Fruit fly (Drosophila melanogaster): ENCODE data around the gene CG32221.

Gene CG32221

DNA sequence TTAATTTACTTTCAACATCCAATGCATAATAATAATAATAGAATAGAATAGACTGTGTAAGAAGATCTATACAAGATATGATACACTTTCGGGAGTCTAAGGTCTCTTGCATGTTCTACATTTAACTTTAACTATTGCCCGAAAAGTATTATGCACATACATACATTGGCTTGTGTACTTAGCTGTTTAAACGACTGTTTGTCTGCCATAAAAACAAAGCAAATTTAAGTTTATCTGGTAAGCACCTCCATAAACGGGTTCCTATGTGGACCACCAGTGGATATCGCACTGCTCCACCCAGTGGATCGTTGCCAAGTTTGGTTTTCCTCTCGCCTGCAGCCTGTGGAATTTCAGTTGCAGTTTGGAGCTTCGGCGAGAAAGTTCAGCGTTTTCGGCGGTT lies 12.5 kb downstream of the CG32221 start (continued):
- no peak for TF ChIP-seq Fer2 (tag; optimal IDR thresholded peaks at IDR 0.05)
- TF ChIP-seq HHEX (GFP tag; optimal IDR thresholded peaks at IDR 0.05): peak; percentile 41
- no peak for TF ChIP-seq CG12659 (GFP tag; optimal IDR thresholded peaks at IDR 0.05)
- TF ChIP-seq Trl (optimal IDR thresholded peaks at IDR 0.05): no peak
- TF ChIP-seq Trl (GFP tag; optimal IDR thresholded peaks at IDR 0.05): peak; percentile 19
- TF ChIP-seq CG34376 (GFP tag; optimal IDR thresholded peaks at IDR 0.05): no peak
- TF ChIP-seq CrebB (tag; optimal IDR thresholded peaks at IDR 0.05): peak; percentile 47
- no peak for TF ChIP-seq CG7372 (GFP tag; IDR thresholded peaks at IDR 0.05)
- TF ChIP-seq Antp (GFP tag; optimal IDR thresholded peaks at IDR 0.05): peak; percentile 10
- peak; percentile 70 for TF ChIP-seq lab (GFP tag; optimal IDR thresholded peaks at IDR 0.05)
- peak; percentile 85 for TF ChIP-seq ATbp (GFP tag; optimal IDR thresholded peaks at IDR 0.05)
- peak; percentile 29 for TF ChIP-seq CG12299 (tag; optimal IDR thresholded peaks at IDR 0.05)
- TF ChIP-seq Oaz (GFP tag; IDR thresholded peaks at IDR 0.05): no peak
- peak; percentile 14 for TF ChIP-seq CG17385 (GFP tag; optimal IDR thresholded peaks at IDR 0.05)
- TF ChIP-seq CG12155 (GFP tag; optimal IDR thresholded peaks at IDR 0.05): no peak
- TF ChIP-seq GATAe (GFP tag; conservative IDR thresholded peaks at IDR 0.05): no peak

DNA sequence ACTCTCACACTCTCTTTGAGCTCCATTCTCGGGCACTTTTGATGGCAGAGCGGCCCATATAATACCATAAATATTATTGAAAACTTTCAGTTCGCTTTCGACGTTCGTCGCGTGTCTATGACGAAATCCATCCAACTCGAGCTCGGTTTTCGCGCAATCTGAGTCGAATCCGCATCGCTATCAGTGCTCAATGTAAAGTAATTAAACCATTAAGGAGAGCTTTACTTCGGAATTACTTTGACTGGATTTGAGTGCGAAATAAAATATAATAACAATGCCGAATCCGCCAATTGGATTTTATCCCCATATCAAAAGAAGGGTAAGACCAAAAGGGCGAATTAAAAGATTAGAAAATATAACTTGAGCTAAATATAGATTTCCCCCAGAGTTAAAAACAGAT lies 13.6 kb downstream of the CG32221 start:
- TF ChIP-seq grau (tag; optimal IDR thresholded peaks at IDR 0.05) (no peak), sens (GFP tag) (peak; percentile 31), yki (optimal IDR thresholded peaks at IDR 0.05) (no peak)

DNA sequence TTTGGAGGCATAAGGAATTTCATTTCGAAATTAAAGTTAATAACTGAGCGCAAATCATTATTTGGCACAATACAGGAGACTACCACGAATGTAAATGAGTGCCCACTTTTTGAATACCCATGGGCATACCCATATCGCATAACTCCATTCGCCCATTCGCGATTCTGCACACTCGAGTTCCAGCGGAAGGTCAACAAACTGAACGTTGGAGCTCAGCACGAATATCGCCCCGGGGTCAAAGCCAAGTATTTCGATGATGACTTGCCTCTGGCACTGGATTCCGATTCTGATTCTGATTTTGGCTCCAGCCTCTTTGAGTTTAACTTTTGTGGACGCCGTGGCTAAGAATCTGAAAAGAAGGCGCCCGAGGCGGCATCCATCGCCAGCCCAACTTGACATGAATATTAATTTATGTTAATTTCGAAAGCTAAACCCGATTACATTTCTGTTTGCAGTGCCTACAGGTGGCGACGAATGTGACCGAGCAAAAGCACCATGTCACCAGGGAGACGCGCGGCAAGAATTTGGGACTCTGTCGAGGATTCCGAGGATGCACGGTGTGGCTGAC lies 23.5 kb downstream of the CG32221 start:
- TF ChIP-seq Med (GFP tag): peak; percentile 69
- TF ChIP-seq Vsx1 (GFP tag; optimal IDR thresholded peaks at IDR 0.05): no peak
- TF ChIP-seq sens (GFP tag): peak; percentile 52
- TF ChIP-seq vvl (GFP tag; IDR thresholded peaks at IDR 0.05): peak; percentile 60; the same call in 1 of the 2 replicates
- TF ChIP-seq CG13894 (tag; optimal IDR thresholded peaks at IDR 0.05): peak; percentile 18

DNA sequence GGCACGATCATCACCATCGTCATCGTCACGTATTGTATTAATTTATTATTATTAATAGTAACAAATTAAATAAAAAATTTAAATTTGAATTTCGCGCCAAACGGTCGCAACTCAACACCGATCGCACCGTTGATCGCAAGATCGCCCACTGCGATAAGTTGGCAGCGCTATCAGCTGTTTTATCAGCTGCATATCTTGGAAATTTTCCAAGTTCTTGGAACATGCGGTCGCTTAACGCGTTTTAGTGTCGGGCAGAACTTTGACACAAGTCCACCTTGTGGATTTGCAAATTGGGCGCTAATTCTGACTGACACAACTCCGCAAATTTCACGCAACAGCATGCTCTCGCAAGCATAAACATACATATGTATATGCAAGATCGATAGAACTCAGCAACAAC lies 26.7 kb downstream of the CG32221 start:
- TF ChIP-seq Bgb (GFP tag; IDR thresholded peaks at IDR 0.05; ENCODE audit: partially characterized antibody): peak; percentile 47; the same call in 1 of the 2 replicates
- TF ChIP-seq D (optimal IDR thresholded peaks at IDR 0.05): no peak
- no peak for TF ChIP-seq D (GFP tag; optimal IDR thresholded peaks at IDR 0.05)
- no peak for TF ChIP-seq kah (GFP tag; optimal IDR thresholded peaks at IDR 0.05)
- TF ChIP-seq B-H2 (GFP tag; optimal IDR thresholded peaks at IDR 0.05): peak; percentile 68
- peak; percentile 38 for TF ChIP-seq Fer1 (GFP tag; optimal IDR thresholded peaks at IDR 0.05)
- TF ChIP-seq twi (tag; optimal IDR thresholded peaks at IDR 0.05): peak; percentile 39
- TF ChIP-seq CG12659 (GFP tag; optimal IDR thresholded peaks at IDR 0.05): peak; percentile 30
- peak; percentile 35 for TF ChIP-seq pfk (GFP tag; optimal IDR thresholded peaks at IDR 0.05)
- TF ChIP-seq E2f2 (GFP tag; IDR thresholded peaks at IDR 0.05): peak; percentile 98
- peak; percentile 53 for TF ChIP-seq Xrp1 (GFP tag; IDR thresholded peaks at IDR 0.05)
- TF ChIP-seq trh (GFP tag; optimal IDR thresholded peaks at IDR 0.05): no peak
- no peak for TF ChIP-seq CG7556 (GFP tag; optimal IDR thresholded peaks at IDR 0.05)
- TF ChIP-seq CTCF (GFP tag; optimal IDR thresholded peaks at IDR 0.05): peak; percentile 24
- peak; percentile 96 for TF ChIP-seq Dp (GFP tag; optimal IDR thresholded peaks at IDR 0.05)
- TF ChIP-seq grn (GFP tag; optimal IDR thresholded peaks at IDR 0.05): peak; percentile 83
- TF ChIP-seq CG1603 (tag; optimal IDR thresholded peaks at IDR 0.05): peak; percentile 53
- TF ChIP-seq tll (GFP tag; optimal IDR thresholded peaks at IDR 0.05): peak in 1 of 2 experiments; percentile 19
- TF ChIP-seq run (tag; optimal IDR thresholded peaks at IDR 0.05): peak; percentile 11
- no peak for TF ChIP-seq zfh1 (GFP tag; IDR thresholded peaks at IDR 0.05)
- peak; percentile 7 for TF ChIP-seq CG18262 (tag; optimal IDR thresholded peaks at IDR 0.05)
- peak; percentile 43; the same call in 1 of the 3 replicates for TF ChIP-seq CG6791 (GFP tag; IDR thresholded peaks at IDR 0.05; ENCODE audit: partially characterized antibody)
- TF ChIP-seq vvl (GFP tag; IDR thresholded peaks at IDR 0.05): 0 out of 2 replicates have a peak, but pooled peaks have one; percentile 19
- TF ChIP-seq Lhr (GFP tag; optimal IDR thresholded peaks at IDR 0.05): no peak
- no peak for TF ChIP-seq toy (GFP tag; IDR thresholded peaks at IDR 0.05)
- peak; percentile 7 for TF ChIP-seq nmo (GFP tag; optimal IDR thresholded peaks at IDR 0.05)
